Worm (Caenorhabditis elegans): ENCODE results near the gene dct-16.

Gene dct-16

DNA sequence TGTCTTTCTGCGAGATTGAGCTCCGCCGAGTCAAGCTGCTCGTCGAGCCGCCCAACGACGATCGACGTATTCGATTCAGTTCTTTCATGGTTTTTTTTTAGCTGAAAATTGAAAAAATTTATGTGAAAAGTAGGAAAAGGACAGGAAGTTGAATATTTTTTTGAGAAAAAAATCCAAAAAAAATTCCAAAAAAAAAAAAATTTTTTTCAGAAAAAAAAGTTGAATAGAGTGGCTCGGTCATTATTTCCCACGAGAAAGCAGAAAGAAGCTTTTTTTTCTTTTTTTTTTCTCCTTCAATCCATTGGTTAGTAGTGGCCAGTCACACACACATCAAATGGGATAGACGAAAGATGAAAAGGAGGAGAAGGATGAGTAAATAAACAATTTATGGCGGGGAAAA lies 13.6 kb downstream of the dct-16 start, which contains the start of gene dhcr-7:
TSS of gene dhcr-7 (minus strand) at position 101 of the 400 bp plus-strand sequence.
- TF ChIP-seq elt-2 (tag; optimal IDR thresholded peaks at IDR 0.05) (no peak), C16A3.4 (tag; optimal IDR thresholded peaks at IDR 0.05) (no peak), nhr-20 (tag; optimal IDR thresholded peaks at IDR 0.05) (no peak), egl-27 (tag; optimal IDR thresholded peaks at IDR 0.05) (no peak)

DNA sequence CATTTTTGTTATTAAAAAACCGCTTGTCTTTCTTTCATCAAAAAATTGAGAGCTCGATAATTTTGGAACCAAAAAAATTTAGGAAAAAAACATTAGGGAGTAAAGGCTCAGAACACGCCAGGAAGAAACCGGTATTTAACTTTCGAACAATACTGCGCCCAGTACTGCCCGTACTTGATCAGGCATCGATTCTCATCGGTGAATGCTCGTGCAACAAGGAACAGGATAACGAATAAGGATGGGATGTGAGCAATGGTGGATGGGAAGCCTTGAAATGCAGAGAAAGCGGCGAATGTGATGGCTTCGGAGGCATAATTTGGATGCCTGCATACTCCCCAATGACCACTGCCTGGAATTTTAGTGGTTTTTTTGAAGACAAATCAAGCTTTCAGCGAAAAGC lies 18.1 kb downstream of the dct-16 start:
- no peak for TF ChIP-seq aly-2 (tag; optimal IDR thresholded peaks at IDR 0.05)
- no peak for TF ChIP-seq blmp-1 (tag; optimal IDR thresholded peaks at IDR 0.05)
- TF ChIP-seq zag-1 (tag; optimal IDR thresholded peaks at IDR 0.05) = no peak
- TF ChIP-seq sup-37 (GFP tag; optimal IDR thresholded peaks at IDR 0.05) = no peak
- no peak for TF ChIP-seq isw-1 (GFP tag; IDR thresholded peaks at IDR 0.05)
- no peak for TF ChIP-seq ztf-4 (tag; optimal IDR thresholded peaks at IDR 0.05)
- TF ChIP-seq irx-1 (tag; optimal IDR thresholded peaks at IDR 0.05) = no peak
- TF ChIP-seq xbp-1 (tag; optimal IDR thresholded peaks at IDR 0.05) = no peak
- no peak for TF ChIP-seq unc-86 (tag; optimal IDR thresholded peaks at IDR 0.05)
- no peak for TF ChIP-seq sptf-1 (tag; optimal IDR thresholded peaks at IDR 0.05)
- no peak for TF ChIP-seq mab-9 (GFP tag; IDR thresholded peaks at IDR 0.05)

DNA sequence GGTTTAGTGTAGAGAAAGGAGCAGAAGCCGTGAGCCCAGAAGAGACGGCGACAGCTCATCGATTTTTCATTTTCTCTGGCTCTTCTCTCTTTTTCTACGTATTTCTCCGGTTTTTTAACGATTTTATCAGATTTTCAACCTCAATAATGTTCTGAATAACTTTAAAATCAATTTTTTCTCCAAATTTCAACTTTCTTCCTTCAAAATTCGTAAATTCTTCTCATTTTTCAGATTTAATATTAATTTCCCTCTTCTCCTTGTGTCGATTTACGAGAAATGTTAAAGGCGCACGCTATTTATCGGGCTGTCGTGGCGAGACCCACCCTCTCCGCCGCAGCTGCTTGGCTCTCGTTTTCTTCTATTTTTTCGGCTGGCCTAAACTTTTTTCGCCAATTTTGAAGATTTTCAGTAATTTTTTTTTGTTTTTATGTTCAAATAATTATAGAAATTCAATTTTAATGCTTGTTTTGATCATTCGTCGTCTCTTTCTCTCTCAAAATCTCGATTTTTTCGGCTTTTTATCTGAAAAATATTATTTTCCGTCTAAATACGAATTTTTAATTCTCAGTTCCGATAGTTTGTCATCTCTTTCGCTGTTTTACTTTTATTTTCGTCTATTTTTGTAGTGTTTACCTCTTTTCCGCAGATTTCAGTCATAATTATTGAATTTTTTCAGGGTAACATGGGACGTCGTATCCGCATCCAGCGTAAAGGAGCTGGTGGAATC lies 19.7 kb downstream of the dct-16 start, which contains the start of the genes calf-1 and rpl-2:
TSS of gene calf-1 (minus strand) at position 77 of the 727 bp plus-strand sequence.
TSS of gene rpl-2 (plus strand) at position 677 of the 727 bp plus-strand sequence.
- TF ChIP-seq ceh-63 (GFP tag; optimal IDR thresholded peaks at IDR 0.05) (no peak), ceh-82 (tag; optimal IDR thresholded peaks at IDR 0.05) (peak; percentile 24 to 61 (median 59)), jun-1 (tag; optimal IDR thresholded peaks at IDR 0.05) (no peak), zag-1 (tag; optimal IDR thresholded peaks at IDR 0.05) (no peak), skn-1 (tag; optimal IDR thresholded peaks at IDR 0.05) (peak; percentile 65), unc-98 (GFP tag; IDR thresholded peaks at IDR 0.05) (no peak), isw-1 (GFP tag; IDR thresholded peaks at IDR 0.05) (peak; percentile 51), ama-1 (optimal IDR thresholded peaks at IDR 0.05) (no peak), hlh-4 (tag; optimal IDR thresholded peaks at IDR 0.05) (no peak), nhr-28 (tag; optimal IDR thresholded peaks at IDR 0.05) (no peak), tbx-2 (tag; optimal IDR thresholded peaks at IDR 0.05) (peak; percentile 68), fkh-10 (GFP tag; optimal IDR thresholded peaks at IDR 0.05) (no peak), nhr-237 (tag; optimal IDR thresholded peaks at IDR 0.05) (peak; percentile 9), egl-13 (tag; optimal IDR thresholded peaks at IDR 0.05) (no peak), nhr-84 (tag; optimal IDR thresholded peaks at IDR 0.05) (no peak), vab-15 (tag; optimal IDR thresholded peaks at IDR 0.05) (no peak), nhr-19 (GFP tag; conservative IDR thresholded peaks at IDR 0.05) (peak; percentile 43), fkh-8 (tag; optimal IDR thresholded peaks at IDR 0.05) (peak; percentile 59), nhr-12 (tag; optimal IDR thresholded peaks at IDR 0.05) (no peak), C34B4.2 (tag; optimal IDR thresholded peaks at IDR 0.05) (no peak), F16B12.6 (tag; optimal IDR thresholded peaks at IDR 0.05) (peak; percentile 57), ceh-88 (GFP tag; IDR thresholded peaks at IDR 0.05) (no peak), nhr-47 (tag; optimal IDR thresholded peaks at IDR 0.05) (peak; percentile 69), hlh-17 (GFP tag; optimal IDR thresholded peaks at IDR 0.05; ENCODE audit: borderline replicate concordance) (no peak), ces-1 (GFP tag; optimal IDR thresholded peaks at IDR 0.05) (no peak), swsn-7 (tag; optimal IDR thresholded peaks at IDR 0.05) (peak; percentile 53), lin-15B (tag; optimal IDR thresholded peaks at IDR 0.05) (no peak), elt-3 (tag; optimal IDR thresholded peaks at IDR 0.05) (peak in 1 of 6 experiments; percentile 51), nhr-71 (tag; optimal IDR thresholded peaks at IDR 0.05) (peak; percentile 78), lin-35 (GFP tag; optimal IDR thresholded peaks at IDR 0.05) (peak; percentile 62 to 84), nhr-76 (tag; optimal IDR thresholded peaks at IDR 0.05) (no peak), lsy-2 (tag; optimal IDR thresholded peaks at IDR 0.05) (peak; percentile 33 to 86), efl-3 (GFP tag; optimal IDR thresholded peaks at IDR 0.05) (no peak), unc-30 (tag; optimal IDR thresholded peaks at IDR 0.05) (no peak), unc-130 (tag; optimal IDR thresholded peaks at IDR 0.05) (peak; percentile 42), pag-3 (tag; optimal IDR thresholded peaks at IDR 0.05; ENCODE audit: borderline replicate concordance, insufficient read depth) (no peak), aly-2 (tag; optimal IDR thresholded peaks at IDR 0.05) (no peak), elt-2 (tag; optimal IDR thresholded peaks at IDR 0.05) (no peak), irx-1 (tag; optimal IDR thresholded peaks at IDR 0.05) (no peak)
